Fruit fly (Drosophila melanogaster) whole organism, pupa: Measurements from ENCODE around the gene lectin-33A.

Source experiments
- CG15710 ChIP-seq: fragments of 200-800 bp; sonication (Bioruptor generic); optimal IDR thresholded peaks from 2 replicates; lab custom pipeline; 2018; ENCODE audit warnings: missing biosample characterization, mild to moderate bottlenecking, missing genetic modification characterization, moderate library complexity
- CG32121 ChIP-seq: fragments of 200-800 bp; sonication (Bioruptor generic); IDR thresholded peaks from 2 replicates; pipeline ENCODE4 v1.3.6; 2022; ENCODE audit warnings: missing biosample characterization, missing genetic modification characterization
- CG8159 ChIP-seq: fragments of 200-800 bp; sonication (Bioruptor generic); optimal IDR thresholded peaks from 3 replicates; lab custom pipeline; 2018; ENCODE audit warnings: missing biosample characterization, mild to moderate bottlenecking, missing genetic modification characterization, moderate library complexity
- EcR ChIP-seq: fragments of 200-800 bp; sonication (Bioruptor generic); optimal IDR thresholded peaks from 3 replicates; lab custom pipeline; 2019; ENCODE audit warnings: missing biosample characterization, missing genetic modification characterization, mild to moderate bottlenecking, moderate library complexity, missing genetic modification reagents
- Pif1B ChIP-seq: fragments of 200-800 bp; sonication (Bioruptor generic); optimal IDR thresholded peaks from 3 replicates; lab custom pipeline; 2016; ENCODE audit warnings: missing biosample characterization, missing genetic modification characterization
- Snoo ChIP-seq: fragments of 200-800 bp; sonication (Bioruptor generic); optimal IDR thresholded peaks from 3 replicates; lab custom pipeline; 2017; ENCODE audit warnings: missing biosample characterization, mild to moderate bottlenecking, missing genetic modification characterization, inconsistent platforms
- fd96Ca ChIP-seq: fragments of 200-800 bp; sonication (Bioruptor generic); IDR thresholded peaks from 3 replicates; pipeline ENCODE4 v1.3.6; 2022; ENCODE audit warnings: missing biosample characterization, missing genetic modification characterization

- TF ChIP-seq Snoo (tag; lab: Kevin White, UChicago) (no peak), Pif1B (GFP tag; lab: Kevin White, UChicago) (no peak), CG32121 (GFP tag; lab: Robert Waterston, UW) (no peak), EcR (GFP tag; lab: Kevin White, UChicago) (peak; percentile 92), CG8159 (tag; lab: Kevin White, UChicago) (no peak), CG15710 (tag; lab: Kevin White, UChicago) (no peak), fd96Ca (GFP tag; lab: Robert Waterston, UW) (no peak)
Measured at dm6 chr2L:11027825-11028496, 26.1 kb downstream of the lectin-33A start.
